Fruit fly (Drosophila melanogaster): Measurements from ENCODE around the gene Gale.
A peak's percentile ranks its signal among the peaks of the same experiment; 100 is the strongest.

Gale gene

dm6 chr3L:642146-642864 lies 6.0 kb upstream of the Gale start:
- peak; percentile 72 for TF ChIP-seq Eip78C (GFP tag)
- TF ChIP-seq CG11762 (GFP tag; optimal IDR thresholded peaks at IDR 0.05; ENCODE audit: insufficient read depth), result peak; percentile 48
- no peak for TF ChIP-seq esn (GFP tag; optimal IDR thresholded peaks at IDR 0.05)
- peak; percentile 44 for TF ChIP-seq fd59A (GFP tag; optimal IDR thresholded peaks at IDR 0.05)
- TF ChIP-seq Eip93F (GFP tag; optimal IDR thresholded peaks at IDR 0.05), result no peak
- TF ChIP-seq Sox102F (GFP tag; optimal IDR thresholded peaks at IDR 0.05), result no peak
- TF ChIP-seq Ets96B (tag; optimal IDR thresholded peaks at IDR 0.05), result peak; percentile 54
- TF ChIP-seq CG16779 (tag; optimal IDR thresholded peaks at IDR 0.05), result peak; percentile 2
- no peak for TF ChIP-seq ss (GFP tag; optimal IDR thresholded peaks at IDR 0.05)
- TF ChIP-seq net (GFP tag; optimal IDR thresholded peaks at IDR 0.05), result no peak
- TF ChIP-seq Smox (GFP tag; optimal IDR thresholded peaks at IDR 0.05), result no peak
- peak; percentile 48 for TF ChIP-seq achi (GFP tag; optimal IDR thresholded peaks at IDR 0.05)
- peak; percentile 18 for TF ChIP-seq CG34406 (GFP tag; optimal IDR thresholded peaks at IDR 0.05)
- TF ChIP-seq spab (GFP tag; optimal IDR thresholded peaks at IDR 0.05), result peak; percentile 37
- TF ChIP-seq pdm3 (GFP tag; optimal IDR thresholded peaks at IDR 0.05), result peak; percentile 38
- TF ChIP-seq vri (GFP tag; optimal IDR thresholded peaks at IDR 0.05), result no peak
- 0 out of 3 replicates have a peak, but pooled peaks have one; percentile 11 for TF ChIP-seq CG6163 (GFP tag; IDR thresholded peaks at IDR 0.05)
- TF ChIP-seq CG32006 (GFP tag; optimal IDR thresholded peaks at IDR 0.05), result peak; percentile 82
- TF ChIP-seq svp (GFP tag), result peak; percentile 25
- TF ChIP-seq topi (GFP tag; optimal IDR thresholded peaks at IDR 0.05), result no peak
- TF ChIP-seq CG3919 (GFP tag; optimal IDR thresholded peaks at IDR 0.05), result peak; percentile 42
- TF ChIP-seq acj6 (GFP tag; optimal IDR thresholded peaks at IDR 0.05), result peak; percentile 29
- TF ChIP-seq salr (GFP tag; optimal IDR thresholded peaks at IDR 0.05), result peak in 1 of 2 experiments; percentile 56
- peak; percentile 43 for TF ChIP-seq CG6276 (GFP tag; optimal IDR thresholded peaks at IDR 0.05)
- peak; percentile 56 for TF ChIP-seq CG6808 (GFP tag; optimal IDR thresholded peaks at IDR 0.05)
- TF ChIP-seq CG10669 (GFP tag; optimal IDR thresholded peaks at IDR 0.05), result peak; percentile 49
- no peak for TF ChIP-seq fd85E (GFP tag; optimal IDR thresholded peaks at IDR 0.05)
- peak; percentile 19 for TF ChIP-seq Sox14 (GFP tag; optimal IDR thresholded peaks at IDR 0.05)
- peak; percentile 63; the same call in 1 of the 2 replicates for TF ChIP-seq CG15336 (GFP tag; IDR thresholded peaks at IDR 0.05)
- peak; percentile 10 for TF ChIP-seq Eip75B (GFP tag; optimal IDR thresholded peaks at IDR 0.05)
- TF ChIP-seq OdsH (GFP tag; optimal IDR thresholded peaks at IDR 0.05), result peak; percentile 55
- TF ChIP-seq CG4318 (GFP tag; optimal IDR thresholded peaks at IDR 0.05), result peak; percentile 51
- TF ChIP-seq CG8319 (GFP tag; optimal IDR thresholded peaks at IDR 0.05), result no peak
- peak; percentile 73 for TF ChIP-seq Hr4 (GFP tag; optimal IDR thresholded peaks at IDR 0.05)
- peak; percentile 71 for TF ChIP-seq dsx (GFP tag; optimal IDR thresholded peaks at IDR 0.05; ENCODE audit: poor library complexity, severe bottlenecking)
- TF ChIP-seq CG6854 (GFP tag; optimal IDR thresholded peaks at IDR 0.05), result no peak
- TF ChIP-seq Gug (GFP tag; IDR thresholded peaks at IDR 0.05), result peak; percentile 29; the same call in 1 of the 2 replicates
- TF ChIP-seq CG8119 (GFP tag; IDR thresholded peaks at IDR 0.05), result peak; percentile 64; the same call in 2 of the 3 replicates
- TF ChIP-seq CG3032 (tag; optimal IDR thresholded peaks at IDR 0.05), result peak; percentile 51
- peak; percentile 28 for TF ChIP-seq Lpt (GFP tag; optimal IDR thresholded peaks at IDR 0.05)
- peak; percentile 57 for TF ChIP-seq CG10631 (GFP tag; optimal IDR thresholded peaks at IDR 0.05)
- 0 out of 3 replicates have a peak, but pooled peaks have one; percentile 11 for TF ChIP-seq eg (GFP tag; IDR thresholded peaks at IDR 0.05)
- no peak for TF ChIP-seq CG9139 (GFP tag; optimal IDR thresholded peaks at IDR 0.05)

Data from whole organism, prepupa.